Worm (Caenorhabditis elegans): ENCODE results near the gene mut-15.

mut-15 gene

DNA sequence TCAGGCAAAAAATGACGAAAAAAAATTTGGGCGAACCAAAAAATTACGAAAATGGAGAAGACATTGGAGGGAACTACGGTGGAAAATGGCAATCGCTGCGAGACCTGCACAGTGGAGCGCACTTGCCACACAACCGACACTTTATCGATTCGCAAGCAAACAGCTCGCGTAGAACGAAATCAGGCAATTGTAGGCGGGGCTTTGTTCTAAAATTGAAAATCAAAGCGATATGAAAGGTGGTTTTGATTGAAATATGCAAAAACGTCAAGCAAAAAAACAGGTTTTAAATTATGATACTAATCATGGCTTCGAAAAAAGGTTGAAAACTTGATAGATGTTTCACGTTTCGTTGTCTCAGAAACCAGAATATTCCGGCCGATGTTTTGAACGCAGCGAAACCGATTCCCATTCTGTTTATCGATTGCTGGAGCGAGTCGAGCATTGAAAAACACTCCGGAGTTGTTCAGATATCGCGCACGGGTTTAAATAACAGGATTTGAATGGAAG, at the start of gene mut-15, which contains the start of gene fib-1:
Gene mut-15, plus strand, starts transcription at position 360 of the 507 bp plus-strand sequence.
Gene fib-1, minus strand, starts transcription at position 40 of the 507 bp plus-strand sequence.
- TF ChIP-seq ceh-20 (GFP tag; IDR thresholded peaks at IDR 0.05) (peak; percentile 86), dve-1 (tag; optimal IDR thresholded peaks at IDR 0.05; ENCODE audit: insufficient read depth) (peak; percentile 89), attf-4 (tag; optimal IDR thresholded peaks at IDR 0.05) (no peak), nhr-41 (GFP tag; IDR thresholded peaks at IDR 0.05) (no peak), php-3 (GFP tag; IDR thresholded peaks at IDR 0.05) (0 out of 2 replicates have a peak, but pooled peaks have one; percentile 19), ceh-28 (tag; optimal IDR thresholded peaks at IDR 0.05) (peak; percentile 71), daf-16 (GFP tag; optimal IDR thresholded peaks at IDR 0.05) (peak in 1 of 2 experiments; percentile 42), daf-16 (tag; optimal IDR thresholded peaks at IDR 0.05) (peak; percentile 54), nhr-77 (tag; optimal IDR thresholded peaks at IDR 0.05) (peak; percentile 94), lsy-2 (tag; optimal IDR thresholded peaks at IDR 0.05) (peak; percentile 89 to 97), mdt-29 (GFP tag; IDR thresholded peaks at IDR 0.05) (0 out of 2 replicates have a peak, but pooled peaks have one; percentile 33), ctbp-1 (GFP tag; IDR thresholded peaks at IDR 0.05) (peak; percentile 72), ztf-11 (tag; optimal IDR thresholded peaks at IDR 0.05) (no peak), Y75B8A.6 (GFP tag; IDR thresholded peaks at IDR 0.05) (no peak), zag-1 (tag; optimal IDR thresholded peaks at IDR 0.05) (no peak), ZK337.2 (GFP tag; IDR thresholded peaks at IDR 0.05) (no peak), lin-39 (tag; optimal IDR thresholded peaks at IDR 0.05) (no peak), egl-43 (GFP tag; IDR thresholded peaks at IDR 0.05) (0 out of 2 replicates have a peak, but pooled peaks have one; percentile 45), nhr-237 (tag; optimal IDR thresholded peaks at IDR 0.05) (no peak), unc-39 (tag; optimal IDR thresholded peaks at IDR 0.05) (no peak), nhr-48 (tag; optimal IDR thresholded peaks at IDR 0.05) (peak; percentile 44), R02D3.7 (tag; optimal IDR thresholded peaks at IDR 0.05) (no peak), F49E8.2 (tag; optimal IDR thresholded peaks at IDR 0.05; ENCODE audit: borderline replicate concordance) (peak; percentile 48), nhr-102 (tag; optimal IDR thresholded peaks at IDR 0.05) (peak; percentile 80), zfp-2 (tag; optimal IDR thresholded peaks at IDR 0.05) (peak; percentile 69), nhr-76 (tag; optimal IDR thresholded peaks at IDR 0.05) (no peak), ceh-32 (tag; optimal IDR thresholded peaks at IDR 0.05; ENCODE audit: poor library complexity) (no peak), F37D6.2 (tag; optimal IDR thresholded peaks at IDR 0.05) (peak; percentile 67), lin-29 (GFP tag; IDR thresholded peaks at IDR 0.05) (no peak), daf-19 (GFP tag; conservative IDR thresholded peaks at IDR 0.05) (peak; percentile 58; the same call in 1 of the 2 replicates), Y5F2A.4 (GFP tag; optimal IDR thresholded peaks at IDR 0.05) (no peak), fkh-10 (GFP tag; optimal IDR thresholded peaks at IDR 0.05) (peak; percentile 86), lir-3 (tag; optimal IDR thresholded peaks at IDR 0.05) (no peak), lin-15B (tag; optimal IDR thresholded peaks at IDR 0.05) (peak; percentile 76), nhr-28 (tag; optimal IDR thresholded peaks at IDR 0.05) (peak; percentile 74), nhr-25 (tag; optimal IDR thresholded peaks at IDR 0.05; ENCODE audit: borderline replicate concordance, insufficient read depth) (peak; percentile 73), lin-13 (GFP tag; optimal IDR thresholded peaks at IDR 0.05) (peak; percentile 86), egl-27 (tag; optimal IDR thresholded peaks at IDR 0.05) (peak; percentile 54), aly-2 (tag; optimal IDR thresholded peaks at IDR 0.05) (no peak), mxl-3 (GFP tag; optimal IDR thresholded peaks at IDR 0.05) (peak; percentile 78), F10B5.3 (tag; optimal IDR thresholded peaks at IDR 0.05) (no peak), dmd-9 (GFP tag; IDR thresholded peaks at IDR 0.05) (peak; percentile 78; the same call in 1 of the 2 replicates), ceh-82 (tag; optimal IDR thresholded peaks at IDR 0.05) (no peak), hlh-30 (tag; optimal IDR thresholded peaks at IDR 0.05; ENCODE audit: insufficient read depth) (peak; percentile 77), mdl-1 (tag; optimal IDR thresholded peaks at IDR 0.05) (peak in 1 of 2 experiments; percentile 28), ces-1 (GFP tag; optimal IDR thresholded peaks at IDR 0.05) (no peak), nhr-10 (tag; optimal IDR thresholded peaks at IDR 0.05) (no peak), skn-1 (tag; optimal IDR thresholded peaks at IDR 0.05) (no peak), nhr-42 (GFP tag; IDR thresholded peaks at IDR 0.05) (peak; percentile 89; the same call in 1 of the 2 replicates), sdz-12 (GFP tag; optimal IDR thresholded peaks at IDR 0.05) (no peak), arid-1 (GFP tag; conservative IDR thresholded peaks at IDR 0.05) (0 out of 2 replicates have a peak, but pooled peaks have one; percentile 55)

All from whole organism, L4 larva.